Fruit fly (Drosophila melanogaster) S2 (cell line): ENCODE measurements around the gene CG15549.

Source experiments
- CG8478 ChIP-seq: fragments of >200 bp; optimal IDR thresholded peaks from 2 replicates; lab custom pipeline; 2018
- CTCF ChIP-seq, 2 experiments: fragments of >200 bp; optimal IDR thresholded peaks; 2 replicates each; lab custom pipeline; 2018

DNA sequence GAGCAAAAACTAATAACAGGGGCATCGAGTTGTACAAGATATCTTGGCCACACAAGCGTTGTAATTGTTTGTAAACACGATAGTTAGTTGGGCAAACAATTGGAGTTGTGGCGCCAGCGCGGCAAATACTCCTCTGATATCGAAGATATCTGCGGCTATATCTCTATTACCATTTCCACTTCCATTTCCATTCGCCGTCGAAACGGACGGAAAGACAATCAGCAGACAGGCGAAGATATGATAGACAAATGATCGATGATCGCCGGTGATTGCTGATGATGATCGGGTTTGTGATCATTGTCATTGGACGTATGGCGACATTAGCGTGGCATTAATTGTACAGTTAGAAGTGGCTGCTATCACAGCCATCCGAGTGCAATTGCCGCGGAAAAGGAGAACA, 10.9 kb downstream of the CG15549 start:
- no peak for TF ChIP-seq CG8478 (lab: Kevin White, UChicago)
- no peak for TF ChIP-seq CTCF (optimal IDR thresholded peaks at IDR 0.05; lab: Kevin White, UChicago)
